Worm (Caenorhabditis elegans) whole organism, L2 larva: ENCODE results near the gene W05B10.3.

Experiments used
- C34F6.9 ChIP-seq: fragments of 150-350 bp; optimal IDR thresholded peaks from 2 replicates; lab custom pipeline; 2014; ENCODE audit warnings: missing biosample characterization, missing genetic modification characterization
- F13H6.1 ChIP-seq: sonication (generic microtip); optimal IDR thresholded peaks from 2 replicates; lab custom pipeline; 2016; ENCODE audit warnings: missing genetic modification characterization, missing compliant biosample characterization
- R02D3.7 ChIP-seq: fragments of 150-350 bp; optimal IDR thresholded peaks from 2 replicates; lab custom pipeline; 2014; ENCODE audit warnings: missing biosample characterization, missing genetic modification characterization
- Y55F3AM.14 ChIP-seq: fragments of 200-800 bp; sonication (Bioruptor generic); optimal IDR thresholded peaks from 2 replicates; lab custom pipeline; 2018; ENCODE audit warnings: mild to moderate bottlenecking, missing genetic modification characterization, missing compliant biosample characterization
- alr-1 ChIP-seq: fragments of 150-350 bp; optimal IDR thresholded peaks from 2 replicates; lab custom pipeline; 2014; ENCODE audit warnings: missing biosample characterization, missing genetic modification characterization
- aly-2 ChIP-seq: fragments of 150-350 bp; optimal IDR thresholded peaks from 2 replicates; lab custom pipeline; 2014; ENCODE audit warnings: missing biosample characterization, missing genetic modification characterization
- ama-1 ChIP-seq: fragments of 150-350 bp; optimal IDR thresholded peaks from 2 replicates; lab custom pipeline; 2018; ENCODE audit warnings: inconsistent platforms
- ceh-16 ChIP-seq: fragments of 150-350 bp; optimal IDR thresholded peaks from 2 replicates; lab custom pipeline; 2014; ENCODE audit warnings: missing biosample characterization, missing genetic modification characterization
- ceh-82 ChIP-seq: fragments of 150-350 bp; optimal IDR thresholded peaks from 2 replicates; lab custom pipeline; 2014; ENCODE audit warnings: missing biosample characterization, missing genetic modification characterization
- crh-2 ChIP-seq: sonication (generic microtip); optimal IDR thresholded peaks from 2 replicates; lab custom pipeline; 2017; ENCODE audit warnings: missing biosample characterization, missing genetic modification characterization
- egl-27 ChIP-seq: sonication (generic microtip); optimal IDR thresholded peaks from 3 replicates; lab custom pipeline; 2017; ENCODE audit warnings: missing biosample characterization, missing genetic modification reagents, missing genetic modification characterization
- elt-3 ChIP-seq: sonication (generic microtip); optimal IDR thresholded peaks from 2 replicates; lab custom pipeline; 2017; ENCODE audit warnings: missing biosample characterization, missing genetic modification characterization
- gmeb-1 ChIP-seq: fragments of 150-350 bp; optimal IDR thresholded peaks from 2 replicates; lab custom pipeline; 2014; ENCODE audit warnings: missing biosample characterization, missing genetic modification characterization
- lin-11 ChIP-seq: fragments of 150-350 bp; sonication (generic microtip); optimal IDR thresholded peaks from 2 replicates; lab custom pipeline; 2014; ENCODE audit warnings: missing biosample characterization, missing genetic modification characterization, inconsistent platforms, mixed read lengths
- lsy-2 ChIP-seq, 2 experiments: fragments of 150-350 bp in 1 of 2; sonication (generic microtip) in 1 of 2; optimal IDR thresholded peaks; 2 replicates each; lab custom pipeline; 2014 to 2017; ENCODE audit warnings: missing biosample characterization in 2 of 2, missing genetic modification characterization in 2 of 2
- mdl-1 ChIP-seq, 2 experiments: fragments of 150-350 bp in 1 of 2; sonication (generic microtip) in 1 of 2; optimal IDR thresholded peaks; 2 replicates each; lab custom pipeline; 2017; ENCODE audit warnings: missing biosample characterization in 2 of 2, missing genetic modification characterization in 2 of 2
- nhr-12 ChIP-seq: fragments of 150-350 bp; optimal IDR thresholded peaks from 2 replicates; lab custom pipeline; 2014; ENCODE audit warnings: missing biosample characterization, missing genetic modification characterization
- nhr-129 ChIP-seq: fragments of 150-350 bp; optimal IDR thresholded peaks from 2 replicates; lab custom pipeline; 2014; ENCODE audit warnings: missing biosample characterization, missing genetic modification characterization
- nhr-21 ChIP-seq: fragments of 150-350 bp; optimal IDR thresholded peaks from 2 replicates; lab custom pipeline; 2014; ENCODE audit warnings: missing biosample characterization, missing genetic modification characterization
- nhr-23 ChIP-seq: fragments of 150-350 bp; optimal IDR thresholded peaks from 2 replicates; lab custom pipeline; 2014; ENCODE audit warnings: missing biosample characterization, missing genetic modification reagents, missing genetic modification characterization
- nhr-25 ChIP-seq: fragments of 150-350 bp; sonication (generic microtip); optimal IDR thresholded peaks from 3 replicates; lab custom pipeline; 2014; ENCODE audit warnings: missing biosample characterization, missing genetic modification characterization
- peb-1 ChIP-seq: fragments of 150-350 bp; optimal IDR thresholded peaks from 2 replicates; lab custom pipeline; 2014; ENCODE audit warnings: missing biosample characterization, missing genetic modification characterization
- sem-4 ChIP-seq: fragments of 150-350 bp; optimal IDR thresholded peaks from 2 replicates; lab custom pipeline; 2014; ENCODE audit warnings: missing biosample characterization, missing genetic modification reagents, missing genetic modification characterization
- sma-3 ChIP-seq: sonication (generic microtip); optimal IDR thresholded peaks from 2 replicates; lab custom pipeline; 2016; ENCODE audit warnings: missing genetic modification reagents, missing genetic modification characterization, missing compliant biosample characterization
- sma-9 ChIP-seq, 2 experiments: fragments of 150-350 bp in 1 of 2; sonication (generic microtip) in 1 of 2; optimal IDR thresholded peaks; 2 replicates each; lab custom pipeline; 2014 to 2016; ENCODE audit warnings: missing genetic modification characterization in 2 of 2, mild to moderate bottlenecking in 1 of 2, missing biosample characterization in 1 of 2, missing compliant biosample characterization in 1 of 2, missing genetic modification reagents in 1 of 2, moderate library complexity in 1 of 2
- snpc-4 ChIP-seq: fragments of 150-350 bp; optimal IDR thresholded peaks from 2 replicates; lab custom pipeline; 2014; ENCODE audit warnings: missing biosample characterization, missing genetic modification characterization
- unc-39 ChIP-seq: fragments of 150-350 bp; optimal IDR thresholded peaks from 2 replicates; lab custom pipeline; 2014; ENCODE audit warnings: missing biosample characterization, missing genetic modification characterization
- unc-62 ChIP-seq: fragments of 150-350 bp; optimal IDR thresholded peaks from 2 replicates; lab custom pipeline; 2014; ENCODE audit warnings: missing biosample characterization, missing genetic modification reagents, missing genetic modification characterization
- zag-1 ChIP-seq: fragments of 150-350 bp; optimal IDR thresholded peaks from 2 replicates; lab custom pipeline; 2014; ENCODE audit warnings: missing biosample characterization, missing genetic modification characterization
- ztf-1 ChIP-seq: fragments of 200-800 bp; sonication (Bioruptor generic); conservative IDR thresholded peaks from 2 replicates; pipeline ENCODE4 v1.3.6; 2022; ENCODE audit warnings: missing genetic modification characterization, missing compliant biosample characterization
- ztf-4 ChIP-seq: fragments of 150-350 bp; optimal IDR thresholded peaks from 2 replicates; lab custom pipeline; 2014; ENCODE audit warnings: missing biosample characterization, missing genetic modification characterization

The W05B10.3 gene

DNA sequence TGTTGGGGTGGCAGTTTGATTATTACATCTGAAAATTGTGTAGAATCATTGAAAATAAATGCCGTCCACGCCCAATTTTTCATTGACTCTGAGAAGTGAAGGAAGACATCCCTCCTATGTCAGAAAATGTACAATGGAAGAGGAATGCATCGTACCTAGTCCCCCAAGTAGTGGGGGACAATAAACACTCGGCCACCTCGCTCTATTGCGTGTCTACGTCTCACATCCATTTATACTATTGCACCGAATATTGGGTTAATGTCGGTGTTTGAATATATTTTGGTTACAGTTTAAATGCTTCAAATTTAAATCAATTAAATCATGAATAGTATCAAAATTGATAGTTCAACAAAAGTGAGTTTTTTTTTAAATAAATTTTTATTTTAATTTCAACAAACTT is 11.9 kb downstream of the W05B10.3 start, which contains the start of gene lin-25 (continued):
- TF ChIP-seq peb-1 (tag; lab: Kevin White, UChicago) (no peak), elt-3 (tag; lab: Kevin White, UChicago) (no peak), nhr-12 (tag; lab: Kevin White, UChicago) (no peak), sma-9 (GFP tag; optimal IDR thresholded peaks at IDR 0.05; lab: Kevin White, UChicago) (no peak), sma-9 (tag; optimal IDR thresholded peaks at IDR 0.05; lab: Kevin White, UChicago) (no peak), egl-27 (tag; lab: Kevin White, UChicago) (no peak), sem-4 (no peak), nhr-21 (tag; lab: Kevin White, UChicago) (no peak), ceh-16 (tag; lab: Kevin White, UChicago) (no peak), C34F6.9 (tag; lab: Kevin White, UChicago) (peak; percentile 44), ceh-82 (no peak), nhr-129 (peak; percentile 54), lsy-2 (tag; optimal IDR thresholded peaks at IDR 0.05; lab: Kevin White, UChicago) (peak in 1 of 2 experiments; percentile 59), R02D3.7 (tag; lab: Kevin White, UChicago) (no peak), F13H6.1 (tag; lab: Kevin White, UChicago) (no peak), ztf-4 (no peak), unc-39 (tag; lab: Kevin White, UChicago) (no peak)

DNA sequence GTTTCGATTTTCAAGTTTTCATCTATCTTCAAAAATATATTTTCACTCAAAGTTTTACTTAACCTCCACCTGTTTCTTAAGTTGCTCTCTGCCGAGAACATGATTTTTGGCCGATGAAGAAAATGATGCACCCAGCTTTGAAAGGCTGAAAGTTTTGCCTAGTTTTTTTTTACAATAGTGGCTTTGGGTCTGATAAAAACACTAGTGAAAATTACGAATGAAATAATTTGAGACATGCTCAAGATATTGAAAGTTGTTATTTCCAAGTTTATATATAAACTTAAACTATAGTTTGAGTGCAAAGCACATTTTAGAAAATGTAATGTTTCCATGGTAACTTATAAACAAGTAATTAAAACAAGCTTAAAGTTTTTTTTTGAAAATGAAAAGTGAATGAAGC is 12.3 kb downstream of the W05B10.3 start, which contains the start of gene gpa-9:
Gene gpa-9 (minus strand): TSS at position 101 of the 400 bp plus-strand sequence.
- TF ChIP-seq sma-3 (GFP tag; lab: Kevin White, UChicago) (no peak), alr-1 (tag; lab: Kevin White, UChicago) (no peak)

DNA sequence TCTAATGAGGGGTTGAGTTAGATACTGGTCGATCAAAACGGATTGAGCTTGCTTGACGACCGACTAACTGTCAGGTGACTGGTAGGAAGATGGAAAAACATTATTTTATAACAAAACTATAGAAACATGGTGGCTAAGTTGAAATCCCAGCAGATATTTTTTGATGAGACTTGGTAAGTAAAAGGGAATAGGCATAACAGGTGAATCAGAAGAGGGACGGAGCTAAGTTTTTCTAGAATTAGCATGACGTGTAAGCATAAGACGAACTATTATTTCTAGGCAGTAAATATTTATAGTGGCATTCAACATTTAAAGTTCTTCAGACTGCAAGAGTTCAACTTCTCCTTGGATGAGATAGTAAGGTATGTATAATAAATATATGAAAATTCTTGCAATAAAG is 17.0 kb downstream of the W05B10.3 start, which contains the start of gene F56H9.8:
Gene F56H9.8 (plus strand): TSS at position 301 of the 400 bp plus-strand sequence.
- TF ChIP-seq sem-4, result no peak
- no peak for TF ChIP-seq sma-9 (GFP tag; optimal IDR thresholded peaks at IDR 0.05; lab: Kevin White, UChicago)
- no peak for TF ChIP-seq sma-9 (tag; optimal IDR thresholded peaks at IDR 0.05; lab: Kevin White, UChicago)
- no peak for TF ChIP-seq F13H6.1 (tag; lab: Kevin White, UChicago)
- no peak for TF ChIP-seq egl-27 (tag; lab: Kevin White, UChicago)
- no peak for TF ChIP-seq ama-1 (lab: Kevin White, UChicago)
- TF ChIP-seq peb-1 (tag; lab: Kevin White, UChicago), result no peak
- no peak for TF ChIP-seq zag-1 (tag; lab: Kevin White, UChicago)
- no peak for TF ChIP-seq nhr-23 (tag; lab: Kevin White, UChicago)
- no peak for TF ChIP-seq lin-11 (tag; lab: Kevin White, UChicago)
- TF ChIP-seq nhr-129, result no peak
- no peak for TF ChIP-seq unc-62 (GFP tag; lab: Kevin White, UChicago)
- TF ChIP-seq nhr-21 (tag; lab: Kevin White, UChicago), result no peak
- TF ChIP-seq aly-2 (tag; lab: Kevin White, UChicago), result no peak
- no peak for TF ChIP-seq gmeb-1 (tag; lab: Kevin White, UChicago)
- TF ChIP-seq snpc-4, result no peak
- no peak for TF ChIP-seq alr-1 (tag; lab: Kevin White, UChicago)
- no peak for TF ChIP-seq ztf-1 (GFP tag; lab: Robert Waterston, UW)
- no peak for TF ChIP-seq crh-2 (tag; lab: Kevin White, UChicago)

DNA sequence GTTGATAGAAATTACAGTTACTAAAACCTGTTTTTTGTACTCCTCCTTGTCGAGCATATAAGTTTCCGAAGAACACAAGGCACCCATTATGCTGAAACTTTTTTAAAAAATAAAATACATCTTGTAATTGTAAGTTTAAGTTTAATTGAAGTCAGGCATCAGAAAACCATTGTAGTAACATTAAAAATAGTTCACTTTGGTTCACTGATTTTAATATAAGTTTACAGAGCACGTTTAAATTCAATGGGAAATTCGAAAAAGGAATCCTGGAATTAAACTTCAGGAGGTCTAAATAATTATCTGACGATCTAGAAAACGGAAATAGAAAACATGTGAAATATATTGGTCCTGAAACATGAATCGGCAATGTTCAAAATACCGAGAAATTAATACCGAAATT is 21.1 kb downstream of the W05B10.3 start, which contains the start of gene gpa-8:
Gene gpa-8 (minus strand): TSS at position 101 of the 400 bp plus-strand sequence.
- no peak for TF ChIP-seq unc-62 (GFP tag; lab: Kevin White, UChicago)
- TF ChIP-seq C34F6.9 (tag; lab: Kevin White, UChicago), result no peak
- no peak for TF ChIP-seq Y55F3AM.14 (GFP tag; lab: Kevin White, UChicago)
- no peak for TF ChIP-seq R02D3.7 (tag; lab: Kevin White, UChicago)
- TF ChIP-seq sem-4, result no peak
- no peak for TF ChIP-seq ztf-4
- TF ChIP-seq ztf-1 (GFP tag; lab: Robert Waterston, UW), result no peak
- TF ChIP-seq ceh-16 (tag; lab: Kevin White, UChicago), result no peak
- TF ChIP-seq gmeb-1 (tag; lab: Kevin White, UChicago), result no peak
- no peak for TF ChIP-seq unc-39 (tag; lab: Kevin White, UChicago)
- no peak for TF ChIP-seq mdl-1 (tag; optimal IDR thresholded peaks at IDR 0.05; lab: Kevin White, UChicago)
- no peak for TF ChIP-seq F13H6.1 (tag; lab: Kevin White, UChicago)
- no peak for TF ChIP-seq nhr-25 (tag; lab: Kevin White, UChicago)
- TF ChIP-seq, all 48 proteins: peak for 0
